Fruit fly (Drosophila melanogaster): ENCODE results near the gene HP1D3csd.

The HP1D3csd gene

DNA sequence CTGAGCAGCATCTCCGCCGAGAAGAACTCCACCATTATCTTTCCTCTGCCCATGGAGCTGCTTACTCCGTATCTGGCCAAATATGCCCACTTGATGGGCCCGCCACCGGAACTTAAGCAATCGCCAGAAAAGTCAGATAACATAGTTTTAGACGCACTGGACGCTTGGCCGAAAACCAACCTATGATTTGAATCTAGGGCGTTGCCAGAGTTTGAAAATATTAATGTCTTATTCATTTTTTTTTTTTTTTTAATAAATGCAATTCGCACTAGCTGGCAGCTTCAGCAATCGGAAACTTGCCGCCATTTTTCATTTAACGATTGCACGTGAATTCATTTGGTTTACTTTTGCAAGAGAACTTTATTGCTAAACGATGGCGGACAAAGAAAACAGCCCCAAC is at the start of gene HP1D3csd:
Gene HP1D3csd, plus strand, starts transcription at position 312 of the 400 bp plus-strand sequence.
- no peak for TF ChIP-seq Jra (GFP tag; optimal IDR thresholded peaks at IDR 0.05)
- no peak for TF ChIP-seq brk (GFP tag; optimal IDR thresholded peaks at IDR 0.05)
- TF ChIP-seq Vsx2 (GFP tag; optimal IDR thresholded peaks at IDR 0.05; ENCODE audit: partially characterized antibody): no peak
- no peak for TF ChIP-seq pan (optimal IDR thresholded peaks at IDR 0.05)
- TF ChIP-seq usp (GFP tag; optimal IDR thresholded peaks at IDR 0.05): no peak
- no peak for TF ChIP-seq rgr (GFP tag; optimal IDR thresholded peaks at IDR 0.05)
- no peak for TF ChIP-seq ey (GFP tag; optimal IDR thresholded peaks at IDR 0.05)
- no peak for TF ChIP-seq sv (GFP tag; optimal IDR thresholded peaks at IDR 0.05)
- no peak for TF ChIP-seq GATAd (GFP tag; optimal IDR thresholded peaks at IDR 0.05)
- TF ChIP-seq jim (GFP tag; optimal IDR thresholded peaks at IDR 0.05): no peak
- TF ChIP-seq Dif (GFP tag; optimal IDR thresholded peaks at IDR 0.05; ENCODE audit: partially characterized antibody): no peak

DNA sequence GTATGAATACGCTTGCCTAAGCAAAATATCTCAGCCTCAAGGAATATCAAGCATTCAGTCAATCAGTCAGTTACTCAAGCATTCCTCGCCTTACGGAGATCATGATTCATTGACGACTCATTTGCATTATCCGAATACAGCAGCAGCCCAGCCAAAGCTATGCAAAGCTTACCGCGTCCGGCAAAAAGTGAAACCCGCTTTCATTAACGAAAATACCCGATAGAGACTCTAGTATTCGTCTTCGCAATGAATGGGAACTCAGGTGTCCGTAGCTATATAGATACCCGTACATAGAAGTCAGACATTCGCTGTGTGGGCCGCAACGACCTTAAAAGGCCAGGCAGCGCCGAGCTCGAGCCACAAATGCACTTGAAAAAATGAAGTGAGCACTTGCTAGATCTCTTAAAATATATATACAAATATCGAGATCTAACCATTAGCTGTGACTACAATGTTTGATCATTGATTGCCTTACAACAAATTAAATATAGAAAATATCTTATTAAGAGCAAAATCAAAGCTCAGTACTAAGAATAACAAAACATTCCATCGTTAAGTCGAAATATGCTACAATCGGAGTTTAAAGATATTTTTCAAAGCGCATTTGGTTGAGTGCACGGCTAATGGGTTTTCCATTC is 45.1 kb upstream of the HP1D3csd start:
- TF ChIP-seq rgr (GFP tag; optimal IDR thresholded peaks at IDR 0.05) (peak; percentile 15), dsf (GFP tag; optimal IDR thresholded peaks at IDR 0.05; ENCODE audit: borderline replicate concordance) (no peak), br (GFP tag; optimal IDR thresholded peaks at IDR 0.05) (no peak), h (GFP tag; optimal IDR thresholded peaks at IDR 0.05) (peak; percentile 22), sage (GFP tag; optimal IDR thresholded peaks at IDR 0.05) (no peak), HLH106 (tag; optimal IDR thresholded peaks at IDR 0.05) (no peak), Rel (GFP tag; optimal IDR thresholded peaks at IDR 0.05) (no peak), Rel (tag; optimal IDR thresholded peaks at IDR 0.05) (peak; percentile 90), Dfd (GFP tag; optimal IDR thresholded peaks at IDR 0.05) (no peak), Sp1 (GFP tag; optimal IDR thresholded peaks at IDR 0.05) (no peak), brk (GFP tag; optimal IDR thresholded peaks at IDR 0.05) (no peak), foxo (GFP tag; optimal IDR thresholded peaks at IDR 0.05) (peak in 1 of 2 experiments; percentile 5), Jra (GFP tag; optimal IDR thresholded peaks at IDR 0.05) (no peak), woc (GFP tag; optimal IDR thresholded peaks at IDR 0.05) (no peak), N (GFP tag; optimal IDR thresholded peaks at IDR 0.05) (no peak), GATAd (GFP tag; optimal IDR thresholded peaks at IDR 0.05) (no peak), fru (GFP tag; optimal IDR thresholded peaks at IDR 0.05) (peak; percentile 15)

DNA sequence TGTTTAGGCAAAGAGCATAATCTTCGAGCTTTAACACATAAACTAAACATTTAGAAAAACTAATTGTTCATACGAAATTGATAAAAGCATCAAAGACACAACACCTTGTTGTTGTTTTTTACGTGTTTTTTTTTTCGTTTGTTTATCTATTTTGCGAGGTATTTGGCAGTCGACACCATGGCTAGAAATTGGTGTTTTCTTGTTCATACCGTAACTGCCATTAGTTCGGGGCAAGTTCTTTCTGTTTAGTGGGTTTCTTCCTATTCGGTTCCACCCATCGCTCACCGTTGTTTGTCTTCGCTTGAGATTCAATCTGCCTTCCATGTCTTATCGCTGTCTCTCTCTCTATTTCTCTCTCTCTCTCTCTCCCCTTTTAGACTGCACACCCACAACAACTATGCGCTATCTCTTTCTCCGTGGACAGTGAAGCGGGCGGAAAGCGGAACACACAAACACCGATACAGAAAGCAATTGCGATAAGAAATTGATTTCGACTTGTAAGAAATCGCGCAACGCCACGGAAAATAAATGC is 43.5 kb upstream of the HP1D3csd start:
- TF ChIP-seq OdsH (GFP tag; optimal IDR thresholded peaks at IDR 0.05) (peak; percentile 4), dsf (GFP tag; optimal IDR thresholded peaks at IDR 0.05; ENCODE audit: borderline replicate concordance) (no peak), fru (GFP tag; optimal IDR thresholded peaks at IDR 0.05) (peak; percentile 43), h (GFP tag; optimal IDR thresholded peaks at IDR 0.05) (peak; percentile 36), foxo (GFP tag; optimal IDR thresholded peaks at IDR 0.05) (peak in 1 of 2 experiments; percentile 48), rgr (GFP tag; optimal IDR thresholded peaks at IDR 0.05) (peak; percentile 39), ey (GFP tag; optimal IDR thresholded peaks at IDR 0.05) (peak; percentile 36), Rel (GFP tag; optimal IDR thresholded peaks at IDR 0.05) (no peak), Rel (tag; optimal IDR thresholded peaks at IDR 0.05) (peak; percentile 67), dmrt93B (GFP tag; optimal IDR thresholded peaks at IDR 0.05) (no peak), woc (GFP tag; optimal IDR thresholded peaks at IDR 0.05) (peak; percentile 38), psq (GFP tag; optimal IDR thresholded peaks at IDR 0.05) (peak; percentile 43)

DNA sequence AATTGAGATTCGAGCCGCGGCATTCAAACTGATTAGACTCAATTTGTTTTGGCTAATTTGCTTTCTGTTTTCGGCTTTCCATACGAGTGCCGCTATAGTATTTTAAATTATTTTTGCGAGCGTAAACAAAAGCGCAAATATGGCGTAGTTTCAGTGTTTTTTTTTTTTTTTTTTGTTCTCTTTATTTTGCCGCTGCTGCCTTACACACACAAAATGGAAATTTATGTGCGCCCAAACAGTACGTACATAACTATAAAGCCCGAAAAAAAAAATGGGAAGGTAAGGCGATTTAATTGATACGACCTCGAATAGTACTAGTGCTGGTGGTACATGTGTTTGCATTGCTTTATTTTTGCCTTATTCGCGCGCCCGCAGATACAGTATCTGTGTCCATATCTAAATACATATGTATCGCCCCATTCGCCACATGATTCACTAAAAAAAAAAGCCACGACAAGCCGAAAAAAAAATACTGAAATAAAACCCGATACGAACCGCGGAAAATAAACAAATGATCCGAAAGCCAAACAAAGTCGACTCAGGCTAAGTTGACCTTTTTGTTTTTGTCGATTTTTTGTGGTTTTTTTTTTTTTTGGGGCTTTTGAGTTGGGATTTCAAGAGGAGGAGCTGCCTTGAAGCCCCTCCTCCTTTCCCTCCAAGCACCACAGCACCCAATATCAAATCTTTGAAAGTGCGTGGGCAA is 41.9 kb upstream of the HP1D3csd start:
- no peak for TF ChIP-seq rgr (GFP tag; optimal IDR thresholded peaks at IDR 0.05)
- peak; percentile 4 for TF ChIP-seq h (GFP tag; optimal IDR thresholded peaks at IDR 0.05)
- TF ChIP-seq Vsx2 (GFP tag; optimal IDR thresholded peaks at IDR 0.05; ENCODE audit: partially characterized antibody): peak; percentile 39
- TF ChIP-seq Dfd (GFP tag; optimal IDR thresholded peaks at IDR 0.05): no peak
- TF ChIP-seq Jra (GFP tag; optimal IDR thresholded peaks at IDR 0.05): peak; percentile 26
- TF ChIP-seq psq (GFP tag; optimal IDR thresholded peaks at IDR 0.05): peak; percentile 6

DNA sequence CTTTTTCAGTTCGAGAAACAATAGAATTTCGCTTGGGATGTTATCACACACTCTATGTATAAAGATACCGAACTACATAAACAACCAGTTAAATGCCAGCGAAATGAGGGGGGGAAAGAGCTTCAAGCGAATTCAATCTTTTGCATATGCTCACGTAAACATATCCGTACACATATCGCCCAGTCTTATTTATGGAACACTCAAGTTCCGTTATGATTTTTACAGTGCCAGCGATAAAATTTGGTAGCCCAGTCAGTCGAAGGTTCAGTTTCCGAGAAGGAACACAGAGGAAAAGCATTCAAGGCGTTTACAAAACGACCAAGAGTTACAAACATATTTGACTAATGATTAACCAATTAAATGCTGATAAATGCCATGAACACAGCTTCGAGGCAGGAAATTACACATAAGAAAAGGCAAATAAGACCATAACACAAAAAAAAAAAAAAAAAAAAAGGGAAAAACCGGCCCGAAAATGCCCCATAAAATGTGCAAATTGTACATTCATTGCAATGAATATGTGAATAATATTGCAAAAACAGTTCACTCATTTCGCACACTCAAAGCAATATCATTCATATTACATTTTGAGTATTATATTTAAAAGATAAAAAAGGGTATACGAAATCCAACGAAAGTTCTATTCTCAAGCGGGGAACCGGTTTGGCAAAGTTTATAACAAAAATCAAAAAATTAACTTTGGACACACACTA is 41.1 kb upstream of the HP1D3csd start:
- TF ChIP-seq OdsH (GFP tag; optimal IDR thresholded peaks at IDR 0.05) (peak; percentile 13), br (GFP tag; optimal IDR thresholded peaks at IDR 0.05) (peak; percentile 35), Mio (GFP tag; optimal IDR thresholded peaks at IDR 0.05) (no peak), ey (GFP tag; optimal IDR thresholded peaks at IDR 0.05) (peak; percentile 29), CrebA (GFP tag; optimal IDR thresholded peaks at IDR 0.05; ENCODE audit: borderline replicate concordance) (peak; percentile 46), pan (optimal IDR thresholded peaks at IDR 0.05) (no peak), Rel (GFP tag; optimal IDR thresholded peaks at IDR 0.05) (no peak), Rel (tag; optimal IDR thresholded peaks at IDR 0.05) (peak; percentile 24), psq (GFP tag; optimal IDR thresholded peaks at IDR 0.05) (peak; percentile 16), woc (GFP tag; optimal IDR thresholded peaks at IDR 0.05) (peak; percentile 26), Dif (GFP tag; optimal IDR thresholded peaks at IDR 0.05; ENCODE audit: partially characterized antibody) (no peak), fru (GFP tag; optimal IDR thresholded peaks at IDR 0.05) (peak; percentile 58), HLH106 (tag; optimal IDR thresholded peaks at IDR 0.05) (no peak), h (GFP tag; optimal IDR thresholded peaks at IDR 0.05) (no peak), Myc (optimal IDR thresholded peaks at IDR 0.05) (no peak)

Data from whole organism, wandering third instar larva.